Fruit fly (Drosophila melanogaster): ENCODE measurements around the gene TwdlZ.

Gene TwdlZ

DNA sequence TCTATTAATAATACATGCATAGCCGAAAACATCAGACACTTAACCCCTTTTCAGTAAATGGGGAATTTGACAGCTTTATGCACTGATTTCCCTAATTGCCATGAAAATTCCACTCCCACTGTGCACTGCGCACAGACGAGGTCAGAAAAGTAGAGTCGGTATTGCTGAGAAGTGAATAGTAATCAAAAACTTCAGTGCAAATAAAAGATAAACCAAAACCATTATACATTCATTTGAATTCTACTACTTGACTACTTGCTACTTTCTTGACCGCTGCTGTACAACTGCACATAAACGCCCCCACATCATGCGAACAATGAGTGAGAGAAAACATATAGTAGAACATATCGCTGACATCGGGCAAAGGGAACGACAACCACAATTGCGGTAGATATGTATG lies 46.5 kb upstream of the TwdlZ start:
- peak; percentile 79 for TF ChIP-seq Mrtf (GFP tag; IDR thresholded peaks at IDR 0.05)
- TF ChIP-seq slp2 (GFP tag; optimal IDR thresholded peaks at IDR 0.05): peak; percentile 78
- TF ChIP-seq scrt (GFP tag; optimal IDR thresholded peaks at IDR 0.05): peak; percentile 39
- TF ChIP-seq CG15514 (GFP tag; optimal IDR thresholded peaks at IDR 0.05): peak; percentile 56
- peak; percentile 69 for TF ChIP-seq Fer3 (tag; optimal IDR thresholded peaks at IDR 0.05)
- TF ChIP-seq psq (GFP tag; optimal IDR thresholded peaks at IDR 0.05): peak; percentile 61
- TF ChIP-seq vfl (GFP tag; optimal IDR thresholded peaks at IDR 0.05): peak; percentile 32
- TF ChIP-seq CG13424 (tag; optimal IDR thresholded peaks at IDR 0.05): peak; percentile 85
- TF ChIP-seq Scr (GFP tag; IDR thresholded peaks at IDR 0.05; ENCODE audit: partially characterized antibody): no peak
- peak; percentile 57 for TF ChIP-seq Ets97D (GFP tag; optimal IDR thresholded peaks at IDR 0.05)
- peak; percentile 94 for TF ChIP-seq CG1603 (tag; optimal IDR thresholded peaks at IDR 0.05)
- peak; percentile 88 for TF ChIP-seq CG16863 (GFP tag; optimal IDR thresholded peaks at IDR 0.05)
- TF ChIP-seq crp (GFP tag; optimal IDR thresholded peaks at IDR 0.05): peak in 1 of 2 experiments; percentile 32
- TF ChIP-seq CG10431 (GFP tag; optimal IDR thresholded peaks at IDR 0.05): peak; percentile 62
- peak; percentile 86 for TF ChIP-seq Chrac-16 (GFP tag; optimal IDR thresholded peaks at IDR 0.05)
- peak; percentile 66; the same call in 1 of the 2 replicates for TF ChIP-seq Atf6 (GFP tag; IDR thresholded peaks at IDR 0.05)
- TF ChIP-seq Hr39 (optimal IDR thresholded peaks at IDR 0.05): no peak
- peak in 1 of 2 experiments; percentile 93 for TF ChIP-seq eve (GFP tag; optimal IDR thresholded peaks at IDR 0.05)
- TF ChIP-seq fru (optimal IDR thresholded peaks at IDR 0.05): no peak
- peak; percentile 71 for TF ChIP-seq CG9817 (tag; optimal IDR thresholded peaks at IDR 0.05)
- no peak for TF ChIP-seq ftz-f1 (GFP tag; optimal IDR thresholded peaks at IDR 0.05)
- TF ChIP-seq CG10654 (GFP tag; optimal IDR thresholded peaks at IDR 0.05): peak; percentile 84
- TF ChIP-seq CG16813 (GFP tag; IDR thresholded peaks at IDR 0.05; ENCODE audit: partially characterized antibody): no peak
- no peak for TF ChIP-seq Dll (GFP tag; IDR thresholded peaks at IDR 0.05; ENCODE audit: partially characterized antibody)
- peak; percentile 72 for TF ChIP-seq CG13775 (GFP tag; optimal IDR thresholded peaks at IDR 0.05)
- peak; percentile 67 for TF ChIP-seq CG2120 (GFP tag; optimal IDR thresholded peaks at IDR 0.05)
- TF ChIP-seq CG32772 (GFP tag; IDR thresholded peaks at IDR 0.05): peak; percentile 83
- peak; percentile 89 for TF ChIP-seq CG17359 (tag; optimal IDR thresholded peaks at IDR 0.05)
- no peak for TF ChIP-seq ato (GFP tag; IDR thresholded peaks at IDR 0.05; ENCODE audit: partially characterized antibody)
- peak; percentile 54 for TF ChIP-seq ab (GFP tag; optimal IDR thresholded peaks at IDR 0.05)
- no peak for TF ChIP-seq h (optimal IDR thresholded peaks at IDR 0.05)
- peak; percentile 91 for TF ChIP-seq Antp (GFP tag; optimal IDR thresholded peaks at IDR 0.05)
- TF ChIP-seq CG12155 (GFP tag; optimal IDR thresholded peaks at IDR 0.05): peak; percentile 58
- peak; percentile 43; the same call in 1 of the 2 replicates for TF ChIP-seq dan (GFP tag; IDR thresholded peaks at IDR 0.05)
- TF ChIP-seq nerfin-2 (GFP tag; IDR thresholded peaks at IDR 0.05; ENCODE audit: partially characterized antibody): no peak
- peak; percentile 55 for TF ChIP-seq CG31224 (GFP tag; IDR thresholded peaks at IDR 0.05)
- peak; percentile 90 for TF ChIP-seq Xbp1 (GFP tag; optimal IDR thresholded peaks at IDR 0.05)
- peak; percentile 90 for TF ChIP-seq CG8388 (GFP tag; optimal IDR thresholded peaks at IDR 0.05)
- TF ChIP-seq CG3163 (GFP tag; optimal IDR thresholded peaks at IDR 0.05): peak; percentile 52
- peak; percentile 97 for TF ChIP-seq CG11696 (GFP tag; IDR thresholded peaks at IDR 0.05)
- no peak for TF ChIP-seq tll (GFP tag; optimal IDR thresholded peaks at IDR 0.05)
- TF ChIP-seq Nf-YB (GFP tag; optimal IDR thresholded peaks at IDR 0.05): peak; percentile 63
- TF ChIP-seq CG6791 (GFP tag; IDR thresholded peaks at IDR 0.05; ENCODE audit: partially characterized antibody): no peak
- TF ChIP-seq E2f2 (GFP tag; IDR thresholded peaks at IDR 0.05): peak; percentile 61; the same call in 1 of the 2 replicates
- peak; percentile 83 for TF ChIP-seq dati (GFP tag; IDR thresholded peaks at IDR 0.05)
- peak; percentile 37 for TF ChIP-seq schlank (tag; optimal IDR thresholded peaks at IDR 0.05)
- TF ChIP-seq fd96Cb (tag; optimal IDR thresholded peaks at IDR 0.05): peak; percentile 89
- peak; percentile 37 for TF ChIP-seq fd3F (GFP tag; optimal IDR thresholded peaks at IDR 0.05)
- peak; percentile 60 for TF ChIP-seq Vsx1 (GFP tag; optimal IDR thresholded peaks at IDR 0.05)
- TF ChIP-seq Abd-B (GFP tag; optimal IDR thresholded peaks at IDR 0.05): peak; percentile 76
- peak; percentile 85 for TF ChIP-seq CG32532 (GFP tag; IDR thresholded peaks at IDR 0.05)

All from whole organism, embryonic.